Worm (Caenorhabditis elegans) whole organism, L3 larva: ENCODE measurements around the gene nhr-254.

Experiments used
- R02D3.7 ChIP-seq: fragments of 150-350 bp; optimal IDR thresholded peaks from 2 replicates; lab custom pipeline; 2014; ENCODE audit warnings: missing biosample characterization, missing genetic modification characterization
- ZK546.5 ChIP-seq: sonication (generic microtip); optimal IDR thresholded peaks from 2 replicates; lab custom pipeline; 2017; ENCODE audit warnings: missing biosample characterization, missing genetic modification characterization
- ceh-16 ChIP-seq: sonication (generic microtip); optimal IDR thresholded peaks from 2 replicates; lab custom pipeline; 2017; ENCODE audit warnings: missing biosample characterization, missing genetic modification characterization
- ceh-28 ChIP-seq: fragments of 150-350 bp; optimal IDR thresholded peaks from 2 replicates; lab custom pipeline; 2014; ENCODE audit warnings: missing biosample characterization, missing genetic modification reagents, missing genetic modification characterization
- ceh-82 ChIP-seq: fragments of 150-350 bp; optimal IDR thresholded peaks from 2 replicates; lab custom pipeline; 2014; ENCODE audit warnings: missing biosample characterization, missing genetic modification characterization
- ceh-9 ChIP-seq: sonication (generic microtip); optimal IDR thresholded peaks from 2 replicates; lab custom pipeline; 2018; ENCODE audit warnings: missing biosample characterization, missing genetic modification characterization
- daf-12 ChIP-seq: fragments of 150-350 bp; optimal IDR thresholded peaks from 2 replicates; lab custom pipeline; 2014; ENCODE audit warnings: missing biosample characterization, missing genetic modification reagents, missing genetic modification characterization
- egl-5 ChIP-seq: fragments of 150-350 bp; optimal IDR thresholded peaks from 2 replicates; lab custom pipeline; 2017; ENCODE audit warnings: missing biosample characterization, missing genetic modification reagents, missing genetic modification characterization, inconsistent platforms
- elt-1 ChIP-seq: fragments of 150-350 bp; optimal IDR thresholded peaks from 2 replicates; lab custom pipeline; 2014; ENCODE audit warnings: missing biosample characterization, missing genetic modification characterization
- elt-2 ChIP-seq: sonication (generic microtip); optimal IDR thresholded peaks from 2 replicates; lab custom pipeline; 2016; ENCODE audit warnings: missing genetic modification reagents, mild to moderate bottlenecking, missing genetic modification characterization, missing compliant biosample characterization
- elt-3 ChIP-seq, 3 experiments: fragments of 150-350 bp in 1 of 3; sonication (generic microtip) in 2 of 3; optimal IDR thresholded peaks; 2 replicates in 2 of 3; 4 replicates in 1 of 3; lab custom pipeline; 2014 to 2017; ENCODE audit warnings: missing biosample characterization in 3 of 3, missing genetic modification characterization in 3 of 3
- eor-1 ChIP-seq, 2 experiments: fragments of 150-350 bp; optimal IDR thresholded peaks; 2 replicates each; lab custom pipeline; 2014 to 2018; ENCODE audit warnings: missing biosample characterization in 2 of 2, missing genetic modification characterization in 2 of 2
- fkh-2 ChIP-seq: fragments of 150-350 bp; optimal IDR thresholded peaks from 2 replicates; lab custom pipeline; 2014; ENCODE audit warnings: missing biosample characterization, missing genetic modification reagents, missing genetic modification characterization
- hmg-11 ChIP-seq: sonication (generic microtip); optimal IDR thresholded peaks from 2 replicates; lab custom pipeline; 2016; ENCODE audit warnings: missing genetic modification characterization, missing compliant biosample characterization
- lin-15B ChIP-seq: fragments of 150-350 bp; optimal IDR thresholded peaks from 2 replicates; lab custom pipeline; 2014; ENCODE audit warnings: missing biosample characterization, missing genetic modification characterization
- lin-39 ChIP-seq: fragments of 150-350 bp; optimal IDR thresholded peaks from 2 replicates; lab custom pipeline; 2018; ENCODE audit warnings: missing biosample characterization, missing genetic modification reagents, missing genetic modification characterization
- mdl-1 ChIP-seq: fragments of 150-350 bp; optimal IDR thresholded peaks from 2 replicates; lab custom pipeline; 2014; ENCODE audit warnings: missing biosample characterization, missing genetic modification characterization
- nhr-11 ChIP-seq: fragments of 150-350 bp; optimal IDR thresholded peaks from 2 replicates; lab custom pipeline; 2014; ENCODE audit warnings: missing biosample characterization, missing genetic modification characterization
- nhr-12 ChIP-seq: fragments of 150-350 bp; optimal IDR thresholded peaks from 2 replicates; lab custom pipeline; 2014; ENCODE audit warnings: missing biosample characterization, missing genetic modification characterization
- nhr-23 ChIP-seq: fragments of 150-350 bp; optimal IDR thresholded peaks from 2 replicates; lab custom pipeline; 2014; ENCODE audit warnings: missing biosample characterization, missing genetic modification reagents, missing genetic modification characterization
- nhr-25 ChIP-seq: sonication (generic microtip); optimal IDR thresholded peaks from 2 replicates; lab custom pipeline; 2017; ENCODE audit warnings: missing biosample characterization, missing genetic modification characterization
- nhr-28 ChIP-seq: fragments of 150-350 bp; optimal IDR thresholded peaks from 2 replicates; lab custom pipeline; 2014; ENCODE audit warnings: missing biosample characterization, missing genetic modification characterization
- nhr-43 ChIP-seq: sonication (generic microtip); optimal IDR thresholded peaks from 2 replicates; lab custom pipeline; 2016; ENCODE audit warnings: mild to moderate bottlenecking, missing genetic modification characterization, missing compliant biosample characterization; ENCODE audit not compliant: poor library complexity, severe bottlenecking
- nhr-67 ChIP-seq: fragments of 150-350 bp; optimal IDR thresholded peaks from 2 replicates; lab custom pipeline; 2014; ENCODE audit warnings: missing biosample characterization, missing genetic modification characterization
- nhr-77 ChIP-seq: fragments of 150-350 bp; optimal IDR thresholded peaks from 2 replicates; lab custom pipeline; 2014; ENCODE audit warnings: missing biosample characterization, missing genetic modification characterization
- pha-4 ChIP-seq: fragments of 150-350 bp; optimal IDR thresholded peaks from 2 replicates; lab custom pipeline; 2014; ENCODE audit warnings: missing biosample characterization, missing genetic modification reagents, missing genetic modification characterization
- skn-1 ChIP-seq: fragments of 150-350 bp; optimal IDR thresholded peaks from 2 replicates; lab custom pipeline; 2014; ENCODE audit warnings: missing biosample characterization, missing genetic modification characterization
- snpc-4 ChIP-seq: fragments of 150-350 bp; optimal IDR thresholded peaks from 2 replicates; lab custom pipeline; 2014; ENCODE audit warnings: missing biosample characterization, missing genetic modification characterization
- unc-39 ChIP-seq: sonication (generic microtip); optimal IDR thresholded peaks from 4 replicates; lab custom pipeline; 2017; ENCODE audit warnings: missing biosample characterization, missing genetic modification characterization
- unc-62 ChIP-seq: fragments of 150-350 bp; sonication (generic microtip); optimal IDR thresholded peaks from 4 replicates; lab custom pipeline; 2014; ENCODE audit warnings: missing biosample characterization, missing genetic modification reagents, missing genetic modification characterization
- zag-1 ChIP-seq: fragments of 150-350 bp; optimal IDR thresholded peaks from 2 replicates; lab custom pipeline; 2014; ENCODE audit warnings: missing biosample characterization, missing genetic modification characterization
- ztf-11 ChIP-seq: fragments of 150-350 bp; optimal IDR thresholded peaks from 2 replicates; lab custom pipeline; 2014; ENCODE audit warnings: missing biosample characterization, missing genetic modification characterization
- ztf-4 ChIP-seq: fragments of 150-350 bp; optimal IDR thresholded peaks from 2 replicates; lab custom pipeline; 2014; ENCODE audit warnings: missing biosample characterization, missing genetic modification characterization

Gene nhr-254

ce11 chrV:403028-403427 is 10.6 kb downstream of the nhr-254 start, which contains the start of gene srh-62:
TSS of gene srh-62 (minus strand) at chrV:403128.
- TF ChIP-seq lin-15B (tag; lab: Kevin White, UChicago) (no peak), nhr-12 (no peak), ceh-28 (tag; lab: Kevin White, UChicago) (no peak), eor-1 (tag; optimal IDR thresholded peaks at IDR 0.05; lab: Kevin White, UChicago) (no peak), elt-1 (tag; lab: Kevin White, UChicago) (no peak), egl-5 (tag; lab: Kevin White, UChicago) (no peak), ztf-11 (tag; lab: Kevin White, UChicago) (no peak), nhr-23 (no peak), skn-1 (tag; lab: Kevin White, UChicago) (no peak), ceh-16 (tag; lab: Kevin White, UChicago) (no peak), ceh-9 (tag; lab: Kevin White, UChicago) (no peak), nhr-67 (tag; lab: Kevin White, UChicago) (no peak), snpc-4 (tag; lab: Kevin White, UChicago) (no peak), nhr-77 (tag; lab: Kevin White, UChicago) (no peak), daf-12 (tag; lab: Kevin White, UChicago) (no peak), ztf-4 (tag; lab: Kevin White, UChicago) (no peak), zag-1 (tag; lab: Kevin White, UChicago) (no peak)

DNA sequence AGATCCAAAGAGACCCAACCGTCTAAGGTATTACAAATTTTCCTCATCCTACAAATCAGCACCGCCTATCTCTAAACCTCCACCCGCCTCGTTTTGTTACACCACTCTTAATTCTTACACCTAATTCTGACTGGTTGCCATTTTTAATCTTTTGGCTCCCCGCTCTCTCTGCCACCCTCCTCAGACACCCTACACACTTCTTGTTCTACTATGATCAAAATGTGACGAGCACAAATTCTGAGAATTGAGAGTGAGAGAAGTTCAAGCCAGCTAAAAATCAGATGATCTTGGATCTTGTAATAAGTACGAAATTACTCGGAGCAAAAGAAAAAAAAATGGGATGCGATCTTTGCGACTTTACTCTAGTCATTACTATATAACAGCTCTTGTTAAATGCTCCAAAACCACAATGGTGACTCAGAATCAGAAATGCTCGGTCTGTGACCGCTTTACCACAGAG is 11.8 kb downstream of the nhr-254 start, which contains the start of gene nhr-252:
TSS of gene nhr-252 (plus strand) at position 410 of the 460 bp plus-strand sequence.
- TF ChIP-seq lin-15B (tag; lab: Kevin White, UChicago), result no peak
- no peak for TF ChIP-seq elt-2 (tag; lab: Kevin White, UChicago)
- TF ChIP-seq ceh-9 (tag; lab: Kevin White, UChicago), result no peak
- no peak for TF ChIP-seq lin-39
- TF ChIP-seq ztf-11 (tag; lab: Kevin White, UChicago), result no peak
- TF ChIP-seq nhr-11, result no peak
- no peak for TF ChIP-seq pha-4 (tag; lab: Kevin White, UChicago)
- no peak for TF ChIP-seq zag-1 (tag; lab: Kevin White, UChicago)
- TF ChIP-seq R02D3.7 (tag; lab: Kevin White, UChicago), result no peak

DNA sequence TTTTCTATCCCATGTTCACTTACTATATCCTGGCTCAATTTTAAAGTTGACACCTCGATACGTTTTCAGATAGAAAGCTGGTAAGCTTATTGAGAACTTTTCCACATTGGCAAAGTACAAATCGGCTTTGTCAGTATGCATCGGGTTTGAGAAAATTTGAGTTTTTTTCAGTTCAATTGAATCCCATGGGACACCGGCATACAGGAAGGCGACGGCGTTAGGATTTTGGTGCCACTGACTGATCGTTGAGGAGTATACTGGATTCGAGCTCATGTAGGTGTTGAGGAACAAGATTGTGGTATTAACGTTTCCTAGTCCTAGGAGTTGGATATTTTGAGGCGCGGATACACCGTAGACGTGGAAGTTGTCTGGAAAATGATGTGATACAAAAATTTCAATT is 20.4 kb downstream of the nhr-254 start:
- no peak for TF ChIP-seq ztf-11 (tag; lab: Kevin White, UChicago)
- TF ChIP-seq skn-1 (tag; lab: Kevin White, UChicago), result no peak
- TF ChIP-seq fkh-2 (tag; lab: Kevin White, UChicago), result no peak
- no peak for TF ChIP-seq elt-3 (tag; optimal IDR thresholded peaks at IDR 0.05; lab: Kevin White, UChicago)
- TF ChIP-seq hmg-11 (tag; lab: Kevin White, UChicago), result no peak
- TF ChIP-seq pha-4 (tag; lab: Kevin White, UChicago), result no peak
- TF ChIP-seq egl-5 (tag; lab: Kevin White, UChicago), result no peak
- no peak for TF ChIP-seq nhr-43 (tag; lab: Kevin White, UChicago)
- TF ChIP-seq snpc-4 (tag; lab: Kevin White, UChicago), result no peak
- TF ChIP-seq ceh-9 (tag; lab: Kevin White, UChicago), result no peak
- no peak for TF ChIP-seq unc-62 (GFP tag; lab: Kevin White, UChicago)
- no peak for TF ChIP-seq nhr-12
- TF ChIP-seq ztf-4 (tag; lab: Kevin White, UChicago), result no peak
- no peak for TF ChIP-seq ceh-82 (tag; lab: Kevin White, UChicago)

DNA sequence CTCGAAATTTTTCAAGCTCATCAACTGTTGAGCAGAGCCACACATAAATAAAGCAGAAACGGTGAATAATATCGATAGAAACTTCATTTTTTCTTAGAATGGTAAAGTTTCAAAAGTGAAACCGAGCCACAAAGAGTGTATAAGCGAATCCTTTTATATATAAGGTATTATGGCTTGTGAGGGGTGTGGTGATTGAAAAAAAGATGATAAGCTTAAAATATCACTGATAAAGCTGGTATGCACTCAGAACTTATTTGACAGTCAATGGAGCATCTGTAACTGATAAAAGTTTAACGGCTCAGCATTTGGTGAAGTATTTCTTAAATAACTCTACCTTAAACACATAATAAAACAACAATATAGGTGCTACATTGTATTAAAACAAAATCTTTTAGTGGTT is 22.2 kb downstream of the nhr-254 start, which contains the start of gene dod-19:
TSS of gene dod-19 (minus strand) at position 130 of the 400 bp plus-strand sequence.
- TF ChIP-seq nhr-25, result no peak
- TF ChIP-seq mdl-1 (tag; lab: Kevin White, UChicago), result no peak
- TF ChIP-seq nhr-11, result no peak
- TF ChIP-seq zag-1 (tag; lab: Kevin White, UChicago), result no peak
- no peak for TF ChIP-seq R02D3.7 (tag; lab: Kevin White, UChicago)
- TF ChIP-seq lin-39, result no peak
- TF ChIP-seq unc-39, result no peak
- TF ChIP-seq nhr-12, result no peak
- no peak for TF ChIP-seq nhr-28
- TF ChIP-seq ztf-4 (tag; lab: Kevin White, UChicago), result no peak
- no peak for TF ChIP-seq nhr-67 (tag; lab: Kevin White, UChicago)
- TF ChIP-seq snpc-4 (tag; lab: Kevin White, UChicago), result no peak
- no peak for TF ChIP-seq nhr-43 (tag; lab: Kevin White, UChicago)
- TF ChIP-seq ZK546.5 (tag; lab: Kevin White, UChicago), result no peak
- no peak for TF ChIP-seq skn-1 (tag; lab: Kevin White, UChicago)
